Worm (Caenorhabditis elegans): ENCODE data around the gene sri-33.

ce11 chrII:3135293-3135692 lies 21.4 kb downstream of the sri-33 start:
- no peak for TF ChIP-seq ceh-24 (tag; optimal IDR thresholded peaks at IDR 0.05)
- TF ChIP-seq gmeb-2 (tag; optimal IDR thresholded peaks at IDR 0.05), result no peak
- no peak for TF ChIP-seq ref-2 (tag; optimal IDR thresholded peaks at IDR 0.05)
- TF ChIP-seq tbx-2 (tag; optimal IDR thresholded peaks at IDR 0.05), result no peak
- no peak for TF ChIP-seq hlh-6 (tag; optimal IDR thresholded peaks at IDR 0.05)
